Fruit fly (Drosophila melanogaster) whole organism, embryonic: ENCODE measurements around the gene syd.

Experiments
- Adf1 ChIP-seq: fragments of 200-800 bp; sonication (Bioruptor generic); IDR thresholded peaks from 2 replicates; pipeline ENCODE4 v1.3.6; 2022; ENCODE audit warnings: missing biosample characterization, missing genetic modification characterization
- Atf3 ChIP-seq: fragments of 200-800 bp; sonication (Bioruptor generic); optimal IDR thresholded peaks from 3 replicates; lab custom pipeline; 2016; ENCODE audit warnings: missing biosample characterization, missing genetic modification characterization
- Bdp1 ChIP-seq: fragments of 200-800 bp; sonication (Bioruptor generic); optimal IDR thresholded peaks from 3 replicates; lab custom pipeline; 2016; ENCODE audit warnings: missing biosample characterization, missing genetic modification characterization
- CG1024 ChIP-seq: fragments of 200-800 bp; sonication (Bioruptor generic); IDR thresholded peaks from 2 replicates; pipeline ENCODE4 v1.3.6; 2022; ENCODE audit warnings: missing biosample characterization, missing genetic modification characterization
- CG11398 ChIP-seq: fragments of 200-800 bp; sonication (Bioruptor generic); optimal IDR thresholded peaks from 2 replicates; lab custom pipeline; 2016; ENCODE audit warnings: missing biosample characterization, missing genetic modification characterization
- CG14014 ChIP-seq: fragments of 200-800 bp; sonication (Bioruptor generic); IDR thresholded peaks from 2 replicates; pipeline ENCODE4 v1.3.6; 2022; ENCODE audit warnings: missing biosample characterization, missing genetic modification characterization
- CG15269 ChIP-seq: fragments of 200-800 bp; sonication (Bioruptor generic); optimal IDR thresholded peaks from 2 replicates; lab custom pipeline; 2018; ENCODE audit warnings: missing biosample characterization, mild to moderate bottlenecking, missing genetic modification characterization, moderate library complexity
- CG15514 ChIP-seq: fragments of 200-800 bp; sonication (Bioruptor generic); optimal IDR thresholded peaks from 3 replicates; lab custom pipeline; 2017; ENCODE audit warnings: missing biosample characterization, missing genetic modification characterization, mild to moderate bottlenecking, moderate library complexity, missing genetic modification reagents
- CG17829 ChIP-seq: fragments of 200-800 bp; optimal IDR thresholded peaks from 2 replicates; lab custom pipeline; 2019; ENCODE audit warnings: missing biosample characterization, mild to moderate bottlenecking, missing genetic modification characterization, moderate library complexity
- CG17912 ChIP-seq: fragments of 200-800 bp; sonication (Bioruptor generic); optimal IDR thresholded peaks from 2 replicates; lab custom pipeline; 2018; ENCODE audit warnings: missing biosample characterization, mild to moderate bottlenecking, missing genetic modification characterization
- CG18476 ChIP-seq: fragments of 200-800 bp; sonication (Bioruptor generic); optimal IDR thresholded peaks from 2 replicates; lab custom pipeline; 2016; ENCODE audit warnings: missing biosample characterization, mild to moderate bottlenecking, missing genetic modification characterization
- CG4282 ChIP-seq: fragments of 200-800 bp; sonication (Bioruptor generic); optimal IDR thresholded peaks from 2 replicates; lab custom pipeline; 2016; ENCODE audit warnings: missing biosample characterization, missing genetic modification characterization
- CG4854 ChIP-seq: fragments of 200-800 bp; sonication (Bioruptor generic); optimal IDR thresholded peaks from 2 replicates; lab custom pipeline; 2016; ENCODE audit warnings: missing biosample characterization, missing genetic modification characterization, inconsistent platforms
- CG5180 ChIP-seq: fragments of 200-800 bp; sonication (Bioruptor generic); optimal IDR thresholded peaks from 3 replicates; lab custom pipeline; 2017; ENCODE audit warnings: missing biosample characterization, missing genetic modification characterization, mild to moderate bottlenecking, moderate library complexity, missing genetic modification reagents
- CG5953 ChIP-seq: fragments of 200-800 bp; sonication (Bioruptor generic); IDR thresholded peaks from 2 replicates; pipeline ENCODE4 v1.3.6; 2022; ENCODE audit warnings: missing biosample characterization, missing genetic modification characterization
- CG6272 ChIP-seq: fragments of 200-800 bp; sonication (Bioruptor generic); IDR thresholded peaks from 2 replicates; pipeline ENCODE4 v1.3.6; 2022; ENCODE audit warnings: missing biosample characterization, missing genetic modification characterization
- CG7786 ChIP-seq: fragments of 200-800 bp; sonication (Bioruptor generic); optimal IDR thresholded peaks from 2 replicates; lab custom pipeline; 2016; ENCODE audit warnings: missing biosample characterization, missing genetic modification characterization
- CG8765 ChIP-seq: fragments of 200-800 bp; sonication (Bioruptor generic); IDR thresholded peaks from 2 replicates; pipeline ENCODE4 v1.3.6; 2022; ENCODE audit warnings: missing biosample characterization, missing genetic modification characterization
- CTCF ChIP-seq: fragments of 200-800 bp; sonication (Bioruptor generic); optimal IDR thresholded peaks from 2 replicates; lab custom pipeline; 2017; ENCODE audit warnings: missing biosample characterization, mild to moderate bottlenecking, missing genetic modification characterization, moderate library complexity
- Camta ChIP-seq: fragments of 200-800 bp; sonication (Bioruptor generic); optimal IDR thresholded peaks from 2 replicates; lab custom pipeline; 2016; ENCODE audit warnings: missing biosample characterization, missing genetic modification characterization
- Chrac-16 ChIP-seq: fragments of 200-800 bp; sonication (Bioruptor generic); optimal IDR thresholded peaks from 3 replicates; lab custom pipeline; 2016; ENCODE audit warnings: missing biosample characterization, missing genetic modification characterization
- CkIIα-i1 ChIP-seq: fragments of 200-800 bp; sonication (Bioruptor generic); IDR thresholded peaks from 2 replicates; pipeline ENCODE4 v1.3.6; 2022; ENCODE audit warnings: missing biosample characterization, missing genetic modification characterization
- Deaf1 ChIP-seq: fragments of 200-800 bp; optimal IDR thresholded peaks from 3 replicates; lab custom pipeline; 2019; ENCODE audit warnings: missing biosample characterization, mild to moderate bottlenecking, missing genetic modification characterization, moderate library complexity
- Doc2 ChIP-seq: fragments of 200-800 bp; sonication (Bioruptor generic); IDR thresholded peaks from 2 replicates; pipeline ENCODE4 v1.3.6; 2022; ENCODE audit warnings: missing biosample characterization, missing genetic modification characterization
- Drgx ChIP-seq: fragments of 200-800 bp; sonication (Bioruptor generic); IDR thresholded peaks from 2 replicates; pipeline ENCODE4 v1.3.6; 2022; ENCODE audit warnings: missing biosample characterization, missing genetic modification characterization
- Hand ChIP-seq: fragments of 200-800 bp; sonication (Bioruptor generic); optimal IDR thresholded peaks from 2 replicates; lab custom pipeline; 2017; ENCODE audit warnings: mild to moderate bottlenecking, missing biosample characterization, missing genetic modification reagents, missing genetic modification characterization
- Hr51 ChIP-seq, 2 experiments: fragments of 200-800 bp; sonication (Bioruptor generic); optimal IDR thresholded peaks; 2 replicates in 1 of 2; 3 replicates in 1 of 2; lab custom pipeline; 2016 to 2018; ENCODE audit warnings: missing biosample characterization in 2 of 2, missing genetic modification characterization in 2 of 2, mild to moderate bottlenecking in 1 of 2, moderate library complexity in 1 of 2
- Max ChIP-seq: fragments of 200-800 bp; sonication (Bioruptor generic); optimal IDR thresholded peaks from 2 replicates; lab custom pipeline; 2016; ENCODE audit warnings: missing biosample characterization, mild to moderate bottlenecking, missing genetic modification characterization
- NFAT ChIP-seq: fragments of 200-800 bp; sonication (Bioruptor generic); IDR thresholded peaks from 2 replicates; pipeline ENCODE4 v1.3.6; 2022; ENCODE audit warnings: missing biosample characterization, missing genetic modification characterization
- Scr ChIP-seq: fragments of 200-800 bp; sonication (Bioruptor generic); IDR thresholded peaks from 2 replicates; pipeline ENCODE4 v1.3.6; 2022; ENCODE audit warnings: missing biosample characterization, missing genetic modification characterization; ENCODE audit not compliant: partially characterized antibody
- Sin3A ChIP-seq: fragments of >200 bp; optimal IDR thresholded peaks from 2 replicates; lab custom pipeline; 2018
- aop ChIP-seq: fragments of 200-800 bp; sonication (Bioruptor generic); IDR thresholded peaks from 2 replicates; pipeline ENCODE4 v1.3.6; 2022; ENCODE audit warnings: missing biosample characterization, missing genetic modification characterization
- ap ChIP-seq: fragments of 200-800 bp; sonication (Bioruptor generic); IDR thresholded peaks from 2 replicates; pipeline ENCODE4 v1.3.6; 2022; ENCODE audit warnings: missing biosample characterization, missing genetic modification characterization
- bigmax ChIP-seq: fragments of 200-800 bp; sonication (Bioruptor generic); optimal IDR thresholded peaks from 2 replicates; lab custom pipeline; 2018; ENCODE audit warnings: missing biosample characterization, mild to moderate bottlenecking, missing genetic modification characterization
- ci ChIP-seq: fragments of 200-800 bp; sonication (Bioruptor generic); IDR thresholded peaks from 3 replicates; pipeline ENCODE4 v1.3.6; 2022; ENCODE audit warnings: missing biosample characterization, missing genetic modification characterization
- exex ChIP-seq: fragments of 200-800 bp; sonication (Bioruptor generic); optimal IDR thresholded peaks from 4 replicates; lab custom pipeline; 2018; ENCODE audit warnings: missing biosample characterization, mild to moderate bottlenecking, missing genetic modification characterization, moderate library complexity
- hth ChIP-seq: fragments of >200 bp; optimal IDR thresholded peaks from 2 replicates; lab custom pipeline; 2017; ENCODE audit warnings: inconsistent platforms
- klu ChIP-seq: fragments of 200-800 bp; sonication (Bioruptor generic); IDR thresholded peaks from 2 replicates; pipeline ENCODE4 v1.3.6; 2022; ENCODE audit warnings: missing biosample characterization, missing genetic modification characterization
- lov ChIP-seq, 2 experiments: fragments of 200-800 bp in 1 of 2; fragments of >200 bp in 1 of 2; sonication (Bioruptor generic) in 1 of 2; IDR thresholded peaks in 1 of 2; optimal IDR thresholded peaks in 1 of 2; 2 replicates in 1 of 2; 3 replicates in 1 of 2; pipeline versions ENCODE4 v1.3.6 to Lab custom; 2017 to 2022; ENCODE audit warnings: missing biosample characterization in 1 of 2, missing genetic modification characterization in 1 of 2
- onecut ChIP-seq: fragments of 200-800 bp; sonication (Bioruptor generic); IDR thresholded peaks from 2 replicates; pipeline ENCODE4 v1.3.6; 2022; ENCODE audit warnings: missing biosample characterization, missing genetic modification characterization
- pho ChIP-seq: fragments of 200-800 bp; sonication (Bioruptor generic); optimal IDR thresholded peaks from 2 replicates; lab custom pipeline; 2016; ENCODE audit warnings: missing biosample characterization, missing genetic modification characterization
- pnt ChIP-seq: fragments of 200-800 bp; sonication (Bioruptor generic); optimal IDR thresholded peaks from 3 replicates; lab custom pipeline; 2016; ENCODE audit warnings: missing biosample characterization, missing genetic modification characterization
- rib ChIP-seq: fragments of 200-800 bp; sonication (Bioruptor generic); IDR thresholded peaks from 2 replicates; pipeline ENCODE4 v1.3.6; 2022; ENCODE audit warnings: missing biosample characterization, missing genetic modification characterization
- ro ChIP-seq: fragments of 200-800 bp; sonication (Bioruptor generic); IDR thresholded peaks from 2 replicates; pipeline ENCODE4 v1.3.6; 2022; ENCODE audit warnings: missing biosample characterization, missing genetic modification characterization
- run ChIP-seq: fragments of 200-800 bp; sonication (Bioruptor generic); optimal IDR thresholded peaks from 3 replicates; lab custom pipeline; 2018; ENCODE audit warnings: missing biosample characterization, mild to moderate bottlenecking, missing genetic modification characterization
- sisA ChIP-seq: fragments of 200-800 bp; sonication (Bioruptor generic); IDR thresholded peaks from 2 replicates; pipeline ENCODE4 v1.3.6; 2022; ENCODE audit warnings: missing biosample characterization, missing genetic modification characterization
- slou ChIP-seq: fragments of 200-800 bp; sonication (Bioruptor generic); optimal IDR thresholded peaks from 3 replicates; lab custom pipeline; 2016; ENCODE audit warnings: missing biosample characterization, missing genetic modification characterization
- so ChIP-seq: fragments of 200-800 bp; sonication (Bioruptor generic); IDR thresholded peaks from 3 replicates; pipeline ENCODE4 v1.3.6; 2022; ENCODE audit warnings: missing biosample characterization, missing genetic modification characterization
- trh ChIP-seq: fragments of 200-800 bp; sonication (Bioruptor generic); optimal IDR thresholded peaks from 2 replicates; lab custom pipeline; 2016; ENCODE audit warnings: missing biosample characterization, missing genetic modification characterization
- ttk ChIP-seq: fragments of 200-800 bp; sonication (Bioruptor generic); IDR thresholded peaks from 2 replicates; pipeline ENCODE4 v2.1.2; 2022; ENCODE audit warnings: missing biosample characterization, missing genetic modification characterization
- wdn ChIP-seq: fragments of 200-800 bp; sonication (Bioruptor generic); IDR thresholded peaks from 2 replicates; pipeline ENCODE4 v1.3.6; 2022; ENCODE audit warnings: missing biosample characterization, missing genetic modification characterization
- zen ChIP-seq: fragments of 200-800 bp; sonication (Bioruptor generic); optimal IDR thresholded peaks from 3 replicates; lab custom pipeline; 2018; ENCODE audit warnings: missing biosample characterization, mild to moderate bottlenecking, missing genetic modification characterization, moderate library complexity

syd gene

dm6 chr3L:7978777-7979649, 43.1 kb upstream of the syd start, which contains the start of gene nmo (continued):
- TF ChIP-seq CG15514 (GFP tag; lab: Kevin White, UChicago) (peak; percentile 82), NFAT (GFP tag; lab: Robert Waterston, UW) (no peak), bigmax (no peak), CG7786 (GFP tag; lab: Kevin White, UChicago) (no peak), so (no peak), Drgx (GFP tag; lab: Robert Waterston, UW) (no peak), Atf3 (GFP tag; lab: Kevin White, UChicago) (no peak), Deaf1 (tag; lab: Kevin White, UChicago) (peak; percentile 10), hth (lab: Kevin White, UChicago) (no peak), Bdp1 (GFP tag; lab: Kevin White, UChicago) (no peak), CG8765 (GFP tag; lab: Robert Waterston, UW) (no peak), sisA (GFP tag; lab: Robert Waterston, UW) (no peak), Chrac-16 (no peak), pnt (GFP tag; lab: Kevin White, UChicago) (no peak), klu (GFP tag; lab: Robert Waterston, UW) (no peak), ttk (no peak), CG4854 (peak; percentile 39), rib (GFP tag; lab: Robert Waterston, UW) (no peak), lov (optimal IDR thresholded peaks at IDR 0.05; lab: Kevin White, UChicago) (no peak), lov (GFP tag; IDR thresholded peaks at IDR 0.05; lab: Robert Waterston, UW) (no peak), Adf1 (no peak), CG18476 (GFP tag; lab: Kevin White, UChicago) (no peak), Scr (no peak), CG17912 (GFP tag; lab: Kevin White, UChicago) (no peak), Hr51 (GFP tag; optimal IDR thresholded peaks at IDR 0.05; lab: Kevin White, UChicago) (peak; percentile 12 to 17), exex (tag; lab: Kevin White, UChicago) (no peak), zen (tag; lab: Kevin White, UChicago) (peak; percentile 43), CG5953 (no peak), slou (no peak), CG4282 (GFP tag; lab: Kevin White, UChicago) (no peak), ap (no peak), CG17829 (tag; lab: Kevin White, UChicago) (peak; percentile 43), trh (no peak), Hand (GFP tag; lab: Kevin White, UChicago) (peak; percentile 55), CG11398 (GFP tag; lab: Kevin White, UChicago) (no peak), CTCF (GFP tag; lab: Kevin White, UChicago) (no peak), ro (GFP tag; lab: Robert Waterston, UW) (no peak), CkIIα-i1 (GFP tag; lab: Robert Waterston, UW) (no peak), Max (GFP tag; lab: Kevin White, UChicago) (peak; percentile 5), CG14014 (no peak), pho (no peak), wdn (GFP tag; lab: Robert Waterston, UW) (no peak), CG15269 (peak; percentile 14), ci (no peak), CG6272 (peak; percentile 50), CG5180 (GFP tag; lab: Kevin White, UChicago) (peak; percentile 22), aop (no peak), run (tag; lab: Kevin White, UChicago) (no peak), Sin3A (lab: Kevin White, UChicago) (peak; percentile 67), Camta (no peak), CG1024 (no peak), Doc2 (GFP tag; lab: Robert Waterston, UW) (no peak), onecut (peak; percentile 9; the same call in 1 of the 2 replicates)
